Worm (Caenorhabditis elegans) whole organism, L1 larva: ENCODE measurements around the gene col-93.
A peak's percentile ranks its signal among the peaks of the same experiment; 100 is the strongest.

Experiments
- C04F5.9 ChIP-seq: sonication (generic microtip); optimal IDR thresholded peaks from 2 replicates; lab custom pipeline; 2016; ENCODE audit warnings: missing genetic modification characterization, missing compliant biosample characterization
- C34B4.2 ChIP-seq: sonication (generic microtip); optimal IDR thresholded peaks from 2 replicates; lab custom pipeline; 2017; ENCODE audit warnings: mild to moderate bottlenecking, missing genetic modification characterization, missing compliant biosample characterization
- F16B12.6 ChIP-seq: fragments of 150-350 bp; optimal IDR thresholded peaks from 2 replicates; lab custom pipeline; 2014; ENCODE audit warnings: missing biosample characterization, missing genetic modification characterization
- aha-1 ChIP-seq: fragments of 150-350 bp; optimal IDR thresholded peaks from 2 replicates; lab custom pipeline; 2014; ENCODE audit warnings: missing biosample characterization, missing genetic modification characterization
- aly-2 ChIP-seq: fragments of 150-350 bp; optimal IDR thresholded peaks from 2 replicates; lab custom pipeline; 2014; ENCODE audit warnings: missing biosample characterization, missing genetic modification characterization
- ceh-8 ChIP-seq: fragments of 200-800 bp; sonication (Bioruptor generic); optimal IDR thresholded peaks from 2 replicates; lab custom pipeline; 2018; ENCODE audit warnings: mild to moderate bottlenecking, missing genetic modification characterization, moderate library complexity, missing compliant biosample characterization
- ceh-82 ChIP-seq, 3 experiments: fragments of 150-350 bp in 1 of 3; sonication (generic microtip) in 2 of 3; optimal IDR thresholded peaks; 2 replicates each; lab custom pipeline; 2014 to 2017; ENCODE audit warnings: missing biosample characterization in 3 of 3, missing genetic modification characterization in 3 of 3
- ceh-90 ChIP-seq: sonication (generic microtip); optimal IDR thresholded peaks from 2 replicates; lab custom pipeline; 2016; ENCODE audit warnings: missing genetic modification characterization, missing compliant biosample characterization
- dpl-1 ChIP-seq, 3 experiments: fragments of 150-350 bp in 2 of 3; sonication (generic microtip) in 1 of 3; optimal IDR thresholded peaks; 2 replicates each; lab custom pipeline; 2014 to 2017; ENCODE audit warnings: missing biosample characterization in 3 of 3, missing genetic modification characterization in 3 of 3, missing genetic modification reagents in 3 of 3
- dsc-1 ChIP-seq: sonication (generic microtip); optimal IDR thresholded peaks from 2 replicates; lab custom pipeline; 2016; ENCODE audit warnings: mild to moderate bottlenecking, missing genetic modification characterization, missing compliant biosample characterization
- egl-13 ChIP-seq: sonication (generic microtip); optimal IDR thresholded peaks from 2 replicates; lab custom pipeline; 2016; ENCODE audit warnings: missing genotype, missing genetic modification reagents, missing genetic modification characterization, missing compliant biosample characterization
- egl-27 ChIP-seq, 2 experiments: fragments of 150-350 bp in 1 of 2; sonication (generic microtip); optimal IDR thresholded peaks; 3 replicates each; lab custom pipeline; 2017 to 2018; ENCODE audit warnings: missing biosample characterization in 2 of 2, missing genetic modification characterization in 2 of 2, missing genetic modification reagents in 2 of 2
- elt-3 ChIP-seq, 6 experiments: fragments of 150-350 bp in 1 of 6; sonication (generic microtip); optimal IDR thresholded peaks; 2 replicates each; lab custom pipeline; 2017 to 2018; ENCODE audit warnings: missing biosample characterization in 6 of 6, missing genetic modification characterization in 6 of 6, inconsistent platforms in 1 of 6
- ets-5 ChIP-seq: fragments of 200-800 bp; sonication (Bioruptor generic); IDR thresholded peaks from 2 replicates; pipeline ENCODE4 v1.3.6; 2022; ENCODE audit warnings: missing genetic modification characterization, missing compliant biosample characterization
- fkh-4 ChIP-seq: sonication (generic microtip); optimal IDR thresholded peaks from 2 replicates; lab custom pipeline; 2016; ENCODE audit warnings: missing compliant biosample characterization, missing genetic modification characterization, borderline replicate concordance
- fos-1 ChIP-seq: fragments of 150-350 bp; optimal IDR thresholded peaks from 2 replicates; lab custom pipeline; 2014; ENCODE audit warnings: missing biosample characterization, missing genetic modification characterization
- hpl-2 ChIP-seq: fragments of 150-350 bp; optimal IDR thresholded peaks from 2 replicates; lab custom pipeline; 2014; ENCODE audit warnings: missing biosample characterization, missing genetic modification reagents, missing genetic modification characterization
- isw-1 ChIP-seq: fragments of 200-800 bp; sonication (Bioruptor generic); IDR thresholded peaks from 2 replicates; pipeline ENCODE4 v1.3.6; 2022; ENCODE audit warnings: missing genetic modification characterization, missing compliant biosample characterization
- jun-1 ChIP-seq: fragments of 150-350 bp; optimal IDR thresholded peaks from 2 replicates; lab custom pipeline; 2014; ENCODE audit warnings: missing biosample characterization, missing genetic modification reagents, missing genetic modification characterization
- lin-14 ChIP-seq: fragments of 200-800 bp; sonication (Bioruptor generic); optimal IDR thresholded peaks from 2 replicates; lab custom pipeline; 2018; ENCODE audit warnings: mild to moderate bottlenecking, missing genetic modification characterization, moderate library complexity, missing compliant biosample characterization
- lin-35 ChIP-seq, 2 experiments: fragments of 150-350 bp; optimal IDR thresholded peaks; 2 replicates each; lab custom pipeline; 2014; ENCODE audit warnings: missing biosample characterization in 2 of 2, missing genetic modification characterization in 2 of 2, missing genetic modification reagents in 2 of 2
- lir-3 ChIP-seq: sonication (generic microtip); optimal IDR thresholded peaks from 2 replicates; lab custom pipeline; 2016; ENCODE audit warnings: mild to moderate bottlenecking, missing genetic modification characterization, moderate library complexity, missing compliant biosample characterization; ENCODE audit not compliant: poor library complexity
- lsy-2 ChIP-seq, 2 experiments: fragments of 150-350 bp; optimal IDR thresholded peaks; 2 replicates each; lab custom pipeline; 2014; ENCODE audit warnings: missing biosample characterization in 2 of 2, missing genetic modification characterization in 2 of 2
- mab-9 ChIP-seq: fragments of 200-800 bp; sonication (Bioruptor generic); IDR thresholded peaks from 2 replicates; pipeline ENCODE4 v1.3.6; 2022; ENCODE audit warnings: missing genetic modification reagents, missing genetic modification characterization, missing compliant biosample characterization
- mep-1 ChIP-seq: fragments of 150-350 bp; optimal IDR thresholded peaks from 2 replicates; lab custom pipeline; 2014; ENCODE audit warnings: missing biosample characterization, missing genetic modification characterization
- nhr-20 ChIP-seq: sonication (generic microtip); optimal IDR thresholded peaks from 2 replicates; lab custom pipeline; 2016; ENCODE audit warnings: mild to moderate bottlenecking, missing genetic modification characterization, missing compliant biosample characterization
- nhr-28 ChIP-seq: fragments of 150-350 bp; optimal IDR thresholded peaks from 2 replicates; lab custom pipeline; 2014; ENCODE audit warnings: missing biosample characterization, missing genetic modification characterization
- nhr-71 ChIP-seq: sonication (generic microtip); optimal IDR thresholded peaks from 2 replicates; lab custom pipeline; 2016; ENCODE audit warnings: mild to moderate bottlenecking, missing genetic modification characterization, moderate library complexity, missing compliant biosample characterization
- nhr-85 ChIP-seq: sonication (generic microtip); peaks from one replicate; lab custom pipeline; 2016; ENCODE audit warnings: missing genetic modification characterization, inconsistent platforms, missing compliant biosample characterization
- nhr-90 ChIP-seq: sonication (generic microtip); optimal IDR thresholded peaks from 2 replicates; lab custom pipeline; 2016; ENCODE audit warnings: mild to moderate bottlenecking, missing genetic modification characterization, missing compliant biosample characterization; ENCODE audit not compliant: poor library complexity
- pax-3 ChIP-seq: fragments of 200-800 bp; sonication (Bioruptor generic); optimal IDR thresholded peaks from 2 replicates; lab custom pipeline; 2018; ENCODE audit warnings: mild to moderate bottlenecking, missing genetic modification characterization, moderate library complexity, missing compliant biosample characterization
- rnt-1 ChIP-seq: sonication (generic microtip); optimal IDR thresholded peaks from 2 replicates; lab custom pipeline; 2016; ENCODE audit warnings: mild to moderate bottlenecking, missing genetic modification characterization, moderate library complexity, missing compliant biosample characterization
- skn-1 ChIP-seq: fragments of 150-350 bp; optimal IDR thresholded peaks from 2 replicates; lab custom pipeline; 2014; ENCODE audit warnings: missing biosample characterization, missing genetic modification characterization
- snpc-4 ChIP-seq: fragments of 150-350 bp; optimal IDR thresholded peaks from 2 replicates; lab custom pipeline; 2014; ENCODE audit warnings: missing biosample characterization, missing genetic modification characterization
- snu-23 ChIP-seq: sonication (generic microtip); optimal IDR thresholded peaks from 2 replicates; lab custom pipeline; 2016; ENCODE audit warnings: missing genetic modification characterization, missing compliant biosample characterization
- swsn-7 ChIP-seq: sonication (generic microtip); optimal IDR thresholded peaks from 2 replicates; lab custom pipeline; 2016; ENCODE audit warnings: missing genetic modification characterization, missing compliant biosample characterization
- unc-130 ChIP-seq: fragments of 150-350 bp; optimal IDR thresholded peaks from 2 replicates; lab custom pipeline; 2017; ENCODE audit warnings: missing biosample characterization, missing genetic modification characterization, inconsistent platforms
- unc-86 ChIP-seq: sonication (generic microtip); optimal IDR thresholded peaks from 2 replicates; lab custom pipeline; 2016; ENCODE audit warnings: missing genetic modification characterization, missing compliant biosample characterization
- unc-98 ChIP-seq: fragments of 200-800 bp; sonication (Bioruptor generic); IDR thresholded peaks from 2 replicates; pipeline ENCODE4 v1.3.6; 2022; ENCODE audit warnings: missing genetic modification characterization, missing compliant biosample characterization
- vab-15 ChIP-seq: sonication (generic microtip); optimal IDR thresholded peaks from 2 replicates; lab custom pipeline; 2017; ENCODE audit warnings: missing genotype, mild to moderate bottlenecking, missing genetic modification characterization, missing compliant biosample characterization
- zip-4 ChIP-seq: fragments of 200-800 bp; sonication (Bioruptor generic); optimal IDR thresholded peaks from 2 replicates; lab custom pipeline; 2018; ENCODE audit warnings: mild to moderate bottlenecking, missing genetic modification characterization, moderate library complexity, missing compliant biosample characterization
- ztf-4 ChIP-seq: fragments of 150-350 bp; optimal IDR thresholded peaks from 2 replicates; lab custom pipeline; 2014; ENCODE audit warnings: missing biosample characterization, missing genetic modification characterization

Gene col-93

DNA sequence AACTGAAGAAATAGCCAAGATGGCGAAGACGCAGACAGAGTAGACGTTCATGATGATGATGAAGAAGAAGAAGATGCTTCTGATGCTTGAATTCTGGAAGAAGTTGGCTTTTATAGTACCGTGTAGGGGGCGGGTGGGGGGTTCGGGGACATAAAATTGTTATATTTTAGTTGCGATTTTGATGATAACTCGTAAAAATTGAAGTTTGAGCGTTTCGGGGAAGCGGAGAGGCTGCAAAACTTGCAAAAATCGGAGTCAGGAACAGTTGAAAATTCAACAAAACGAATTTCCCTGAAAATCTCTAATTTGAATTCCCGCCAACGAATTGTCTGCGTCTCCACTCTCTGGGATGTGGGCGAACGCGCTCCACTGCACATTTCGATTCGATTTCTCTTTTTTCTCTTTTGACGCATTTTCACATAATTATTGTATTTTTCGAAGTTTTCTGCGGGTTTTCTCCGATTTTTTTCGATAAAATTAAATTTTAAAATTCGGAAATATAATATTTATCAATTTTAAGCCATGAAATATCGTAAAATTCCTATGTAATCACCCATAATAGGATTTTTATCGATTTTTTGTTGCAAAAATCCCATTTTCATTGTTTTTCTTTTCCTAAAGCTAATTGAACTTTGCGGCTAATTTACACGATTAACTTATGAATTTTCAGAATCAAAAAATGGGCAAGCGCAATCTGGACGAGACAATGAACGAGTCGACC lies 22.3 kb upstream of the col-93 start, which contains the start of the genes fipr-17 and Y48A6B.3 (continued):
- TF ChIP-seq F16B12.6 (tag; lab: Kevin White, UChicago) (peak; percentile 75), unc-86 (tag; lab: Kevin White, UChicago) (peak; percentile 80), nhr-85 (tag; lab: Kevin White, UChicago) (peak; percentile 87), zip-4 (peak; percentile 59), elt-3 (tag; optimal IDR thresholded peaks at IDR 0.05; lab: Kevin White, UChicago) (peak in 2 of 6 experiments; percentile 71 to 85), unc-130 (tag; lab: Kevin White, UChicago) (peak; percentile 90), lin-35 (GFP tag; optimal IDR thresholded peaks at IDR 0.05; lab: Kevin White, UChicago) (peak; percentile 100), unc-98 (GFP tag; lab: Robert Waterston, UW) (0 out of 2 replicates have a peak, but pooled peaks have one; percentile 41), rnt-1 (tag; lab: Kevin White, UChicago) (peak; percentile 94), jun-1 (tag; lab: Kevin White, UChicago) (peak; percentile 77), C34B4.2 (tag; lab: Kevin White, UChicago) (no peak), ceh-82 (tag; optimal IDR thresholded peaks at IDR 0.05; lab: Kevin White, UChicago) (peak; percentile 83 to 97 (median 83)), snpc-4 (tag; lab: Kevin White, UChicago) (peak; percentile 92), mab-9 (GFP tag; lab: Robert Waterston, UW) (no peak), egl-27 (tag; optimal IDR thresholded peaks at IDR 0.05; lab: Kevin White, UChicago) (peak in 1 of 2 experiments; percentile 23), aly-2 (peak; percentile 47), ztf-4 (tag; lab: Kevin White, UChicago) (peak; percentile 2), dpl-1 (GFP tag; optimal IDR thresholded peaks at IDR 0.05; lab: Kevin White, UChicago) (peak; percentile 99), ceh-8 (GFP tag; lab: Kevin White, UChicago) (peak; percentile 36), lin-14 (GFP tag; lab: Kevin White, UChicago) (peak; percentile 87), isw-1 (peak; percentile 83)

DNA sequence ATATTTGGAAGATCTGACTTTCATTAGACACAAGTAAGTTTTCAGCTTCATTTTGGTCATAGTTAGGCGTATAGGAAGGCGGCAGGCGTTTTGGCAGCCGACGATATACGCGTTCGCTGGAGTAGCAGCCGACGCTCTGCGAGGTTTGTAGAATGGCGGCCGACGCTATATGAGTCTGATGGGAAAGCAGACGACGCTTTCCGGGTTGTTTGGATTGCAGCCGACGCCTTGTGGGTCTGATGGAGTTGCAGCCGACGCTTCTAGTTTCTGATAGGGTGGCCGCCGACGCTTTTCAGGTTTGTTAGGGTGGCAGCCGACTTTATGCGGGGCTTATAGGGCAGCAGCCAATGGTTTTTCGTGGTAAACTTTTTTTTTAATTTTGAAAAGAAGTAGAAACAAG lies 17.4 kb upstream of the col-93 start:
- TF ChIP-seq jun-1 (tag; lab: Kevin White, UChicago): no peak
- peak; percentile 1 for TF ChIP-seq nhr-85 (tag; lab: Kevin White, UChicago)
- no peak for TF ChIP-seq pax-3 (tag; lab: Kevin White, UChicago)
- no peak for TF ChIP-seq vab-15 (tag; lab: Kevin White, UChicago)
- TF ChIP-seq nhr-90: no peak

DNA sequence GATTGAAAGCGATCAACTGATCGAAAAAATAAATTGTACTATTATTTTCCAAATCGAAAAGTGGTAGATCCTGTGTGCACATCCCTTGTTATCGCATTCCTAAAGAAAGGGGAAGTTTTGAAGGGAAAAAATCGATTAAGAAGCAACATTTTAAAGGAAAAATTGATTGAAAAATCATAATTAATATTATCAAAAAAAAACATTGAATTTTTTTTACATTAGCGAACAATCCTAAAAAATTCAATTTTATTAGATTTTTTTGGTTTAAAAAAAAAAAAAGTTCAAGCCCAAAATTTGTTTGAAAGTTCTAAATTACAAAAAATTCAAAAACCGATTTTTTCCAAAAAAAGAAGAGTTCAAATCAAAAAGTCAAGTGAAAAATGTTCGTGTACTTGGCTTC lies 9.7 kb upstream of the col-93 start, which contains the start of gene dmsr-5:
TSS of gene dmsr-5 (minus strand) at position 101 of the 400 bp plus-strand sequence.
- TF ChIP-seq skn-1: no peak
- no peak for TF ChIP-seq swsn-7 (tag; lab: Kevin White, UChicago)
- no peak for TF ChIP-seq aha-1
- TF ChIP-seq lsy-2 (tag; optimal IDR thresholded peaks at IDR 0.05; lab: Kevin White, UChicago): no peak
- TF ChIP-seq pax-3 (tag; lab: Kevin White, UChicago): no peak
- no peak for TF ChIP-seq nhr-71 (tag; lab: Kevin White, UChicago)
- no peak for TF ChIP-seq snu-23 (GFP tag; lab: Kevin White, UChicago)
- TF ChIP-seq egl-13 (tag; lab: Kevin White, UChicago): no peak
- TF ChIP-seq lin-14 (GFP tag; lab: Kevin White, UChicago): no peak
- no peak for TF ChIP-seq ceh-82 (tag; optimal IDR thresholded peaks at IDR 0.05; lab: Kevin White, UChicago)
- no peak for TF ChIP-seq lir-3 (tag; lab: Kevin White, UChicago)
- TF ChIP-seq F16B12.6 (tag; lab: Kevin White, UChicago): no peak
- TF ChIP-seq ztf-4 (tag; lab: Kevin White, UChicago): no peak
- TF ChIP-seq C04F5.9: no peak
- no peak for TF ChIP-seq fos-1 (tag; lab: Kevin White, UChicago)

DNA sequence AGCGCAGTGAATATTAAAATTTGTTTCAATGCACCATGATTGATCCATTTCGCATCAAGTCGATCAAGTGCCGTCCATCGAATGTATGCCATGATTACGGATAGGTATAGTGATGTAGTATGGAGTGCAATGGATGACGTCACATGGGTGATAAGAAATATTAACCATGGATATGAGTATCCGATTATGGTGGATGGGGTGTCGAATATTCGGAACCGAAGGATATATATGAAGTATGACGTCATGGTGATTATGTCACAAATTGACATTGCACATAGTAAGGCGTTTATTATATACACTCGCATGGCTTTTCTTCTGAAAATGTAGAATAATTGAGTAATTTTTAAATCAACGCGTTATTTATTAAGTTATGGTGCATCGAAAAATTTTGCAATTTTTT lies 8.7 kb upstream of the col-93 start:
- no peak for TF ChIP-seq ceh-90 (tag; lab: Kevin White, UChicago)
- TF ChIP-seq C34B4.2 (tag; lab: Kevin White, UChicago): no peak
- TF ChIP-seq ets-5 (GFP tag; lab: Robert Waterston, UW): no peak
- no peak for TF ChIP-seq hpl-2
- TF ChIP-seq nhr-28 (tag; lab: Kevin White, UChicago): no peak
- TF ChIP-seq nhr-20 (tag; lab: Kevin White, UChicago): no peak
- TF ChIP-seq nhr-71 (tag; lab: Kevin White, UChicago): no peak
- no peak for TF ChIP-seq unc-98 (GFP tag; lab: Robert Waterston, UW)
- no peak for TF ChIP-seq dsc-1 (tag; lab: Kevin White, UChicago)
- TF ChIP-seq isw-1: no peak
- TF ChIP-seq fkh-4 (tag; lab: Kevin White, UChicago): no peak
- no peak for TF ChIP-seq mep-1 (tag; lab: Kevin White, UChicago)
- TF ChIP-seq C04F5.9: no peak
